Fruit fly (Drosophila melanogaster) whole organism, embryonic: Measurements from ENCODE around the gene CG43218.
A peak's percentile ranks its signal among the peaks of the same experiment; 100 is the strongest.

Source experiments
- Adf1 ChIP-seq: fragments of 200-800 bp; sonication (Bioruptor generic); IDR thresholded peaks from 2 replicates; pipeline ENCODE4 v1.3.6; 2022; ENCODE audit warnings: missing biosample characterization, missing genetic modification characterization
- Asciz ChIP-seq: fragments of 200-800 bp; sonication (Bioruptor generic); optimal IDR thresholded peaks from 2 replicates; lab custom pipeline; 2017; ENCODE audit warnings: missing biosample characterization, mild to moderate bottlenecking, missing genetic modification characterization, missing genetic modification reagents
- Bgb ChIP-seq: fragments of 200-800 bp; sonication (Bioruptor generic); IDR thresholded peaks from 2 replicates; pipeline ENCODE4 v1.3.6; 2022; ENCODE audit warnings: missing biosample characterization, missing genetic modification characterization; ENCODE audit not compliant: partially characterized antibody
- CG11504 ChIP-seq: fragments of 200-800 bp; sonication (Bioruptor generic); optimal IDR thresholded peaks from 3 replicates; lab custom pipeline; 2019; ENCODE audit warnings: missing biosample characterization, mild to moderate bottlenecking, missing genetic modification characterization, moderate library complexity
- CG13123 ChIP-seq: fragments of 200-800 bp; sonication (Bioruptor generic); optimal IDR thresholded peaks from 2 replicates; lab custom pipeline; 2016; ENCODE audit warnings: missing biosample characterization, missing genetic modification characterization
- CG13296 ChIP-seq: fragments of 200-800 bp; sonication (Bioruptor generic); optimal IDR thresholded peaks from 3 replicates; lab custom pipeline; 2018; ENCODE audit warnings: missing biosample characterization, mild to moderate bottlenecking, missing genetic modification characterization
- CG13894 ChIP-seq: fragments of 200-800 bp; sonication (Bioruptor generic); optimal IDR thresholded peaks from 3 replicates; lab custom pipeline; 2018; ENCODE audit warnings: missing biosample characterization, mild to moderate bottlenecking, missing genetic modification characterization, moderate library complexity
- CG14050 ChIP-seq: fragments of 200-800 bp; sonication (Bioruptor generic); IDR thresholded peaks from 3 replicates; pipeline ENCODE4 v1.3.6; 2022; ENCODE audit warnings: missing biosample characterization, missing genetic modification characterization
- CG2116 ChIP-seq: fragments of 200-800 bp; sonication (Bioruptor generic); optimal IDR thresholded peaks from 3 replicates; lab custom pipeline; 2018; ENCODE audit warnings: missing biosample characterization, mild to moderate bottlenecking, missing genetic modification characterization
- CG2129 ChIP-seq: fragments of 200-800 bp; sonication (Bioruptor generic); IDR thresholded peaks from 2 replicates; pipeline ENCODE4 v1.3.6; 2022; ENCODE audit warnings: missing biosample characterization, missing genetic modification characterization; ENCODE audit not compliant: partially characterized antibody
- CG2875 ChIP-seq: fragments of 200-800 bp; sonication (Bioruptor generic); optimal IDR thresholded peaks from 2 replicates; lab custom pipeline; 2017; ENCODE audit warnings: missing biosample characterization, mild to moderate bottlenecking, missing genetic modification characterization, missing genetic modification reagents
- CG3065 ChIP-seq: fragments of 200-800 bp; sonication (Bioruptor generic); optimal IDR thresholded peaks from 2 replicates; lab custom pipeline; 2016; ENCODE audit warnings: missing biosample characterization, missing genetic modification characterization
- CG6272 ChIP-seq: fragments of 200-800 bp; sonication (Bioruptor generic); IDR thresholded peaks from 2 replicates; pipeline ENCODE4 v1.3.6; 2022; ENCODE audit warnings: missing biosample characterization, missing genetic modification characterization
- CG8388 ChIP-seq: fragments of 200-800 bp; sonication (Bioruptor generic); optimal IDR thresholded peaks from 2 replicates; lab custom pipeline; 2019; ENCODE audit warnings: missing biosample characterization, mild to moderate bottlenecking, missing genetic modification characterization, moderate library complexity
- CG8478 ChIP-seq: fragments of >200 bp; optimal IDR thresholded peaks from 2 replicates; lab custom pipeline; 2018
- HHEX ChIP-seq: fragments of 200-800 bp; sonication (Bioruptor generic); optimal IDR thresholded peaks from 3 replicates; lab custom pipeline; 2017; ENCODE audit warnings: missing biosample characterization, mild to moderate bottlenecking, missing genetic modification characterization, missing genetic modification reagents
- HLHmδ ChIP-seq: fragments of 200-800 bp; sonication (Bioruptor generic); optimal IDR thresholded peaks from 2 replicates; lab custom pipeline; 2018; ENCODE audit warnings: missing biosample characterization, mild to moderate bottlenecking, missing genetic modification characterization, moderate library complexity
- Hmx ChIP-seq: fragments of 200-800 bp; sonication (Bioruptor generic); optimal IDR thresholded peaks from 2 replicates; lab custom pipeline; 2016; ENCODE audit warnings: missing biosample characterization, missing genetic modification characterization
- Mrtf ChIP-seq: fragments of 200-800 bp; sonication (Bioruptor generic); IDR thresholded peaks from 3 replicates; pipeline ENCODE4 v1.3.6; 2022; ENCODE audit warnings: missing biosample characterization, missing genetic modification characterization
- Nf-YB ChIP-seq: fragments of 200-800 bp; sonication (Bioruptor generic); optimal IDR thresholded peaks from 3 replicates; lab custom pipeline; 2019; ENCODE audit warnings: missing biosample characterization, mild to moderate bottlenecking, missing genetic modification characterization, moderate library complexity
- Rx ChIP-seq: fragments of 200-800 bp; sonication (Bioruptor generic); IDR thresholded peaks from 2 replicates; pipeline ENCODE4 v1.3.6; 2022; ENCODE audit warnings: missing biosample characterization, missing genetic modification characterization
- Six4 ChIP-seq: fragments of 200-800 bp; sonication (Bioruptor generic); optimal IDR thresholded peaks from 2 replicates; lab custom pipeline; 2016; ENCODE audit warnings: missing biosample characterization, missing genetic modification characterization
- YL-1 ChIP-seq: fragments of 200-800 bp; sonication (Bioruptor generic); optimal IDR thresholded peaks from 3 replicates; lab custom pipeline; 2017; ENCODE audit warnings: missing biosample characterization, mild to moderate bottlenecking, missing genetic modification characterization
- abd-A ChIP-seq: fragments of 200-800 bp; sonication (Bioruptor generic); optimal IDR thresholded peaks from 3 replicates; lab custom pipeline; 2019; ENCODE audit warnings: missing biosample characterization, mild to moderate bottlenecking, missing genetic modification characterization, moderate library complexity
- bab2 ChIP-seq: fragments of 200-800 bp; sonication (Bioruptor generic); optimal IDR thresholded peaks from 2 replicates; lab custom pipeline; 2016; ENCODE audit warnings: missing biosample characterization, missing genetic modification characterization
- cato ChIP-seq: fragments of 200-800 bp; sonication (Bioruptor generic); optimal IDR thresholded peaks from 2 replicates; lab custom pipeline; 2016; ENCODE audit warnings: missing biosample characterization, missing genetic modification characterization, borderline replicate concordance
- chinmo ChIP-seq: fragments of 200-800 bp; sonication (Bioruptor generic); IDR thresholded peaks from 4 replicates; pipeline ENCODE4 v1.3.6; 2022; ENCODE audit warnings: missing biosample characterization, missing genetic modification characterization; ENCODE audit not compliant: partially characterized antibody
- ems ChIP-seq: fragments of 200-800 bp; sonication (Bioruptor generic); optimal IDR thresholded peaks from 3 replicates; lab custom pipeline; 2016; ENCODE audit warnings: missing biosample characterization, missing genetic modification characterization
- en ChIP-seq: fragments of 200-800 bp; sonication (Bioruptor generic); optimal IDR thresholded peaks from 2 replicates; lab custom pipeline; 2016; ENCODE audit warnings: missing biosample characterization, missing genetic modification characterization
- her ChIP-seq: fragments of 200-800 bp; sonication (Bioruptor generic); optimal IDR thresholded peaks from 2 replicates; lab custom pipeline; 2016; ENCODE audit warnings: missing biosample characterization, missing genetic modification characterization
- kni ChIP-seq: fragments of 200-800 bp; sonication (Bioruptor generic); optimal IDR thresholded peaks from 3 replicates; lab custom pipeline; 2017; ENCODE audit warnings: mild to moderate bottlenecking, missing biosample characterization, missing genetic modification reagents, missing genetic modification characterization
- nerfin-2 ChIP-seq: fragments of 200-800 bp; sonication (Bioruptor generic); IDR thresholded peaks from 2 replicates; pipeline ENCODE4 v1.3.6; 2022; ENCODE audit warnings: missing biosample characterization, missing genetic modification characterization; ENCODE audit not compliant: partially characterized antibody
- pfk ChIP-seq: fragments of 200-800 bp; sonication (Bioruptor generic); optimal IDR thresholded peaks from 2 replicates; lab custom pipeline; 2018; ENCODE audit warnings: missing biosample characterization, mild to moderate bottlenecking, missing genetic modification characterization, moderate library complexity
- sens ChIP-seq: fragments of 200-800 bp; sonication (Bioruptor generic); peaks from one replicate; lab custom pipeline; 2016; ENCODE audit warnings: missing biosample characterization, missing genetic modification characterization
- sisA ChIP-seq: fragments of 200-800 bp; sonication (Bioruptor generic); IDR thresholded peaks from 2 replicates; pipeline ENCODE4 v1.3.6; 2022; ENCODE audit warnings: missing biosample characterization, missing genetic modification characterization
- tin ChIP-seq: fragments of 200-800 bp; sonication (Bioruptor generic); optimal IDR thresholded peaks from 3 replicates; lab custom pipeline; 2016; ENCODE audit warnings: missing biosample characterization, missing genetic modification characterization
- twi ChIP-seq: fragments of 200-800 bp; optimal IDR thresholded peaks from 2 replicates; lab custom pipeline; 2019; ENCODE audit warnings: missing biosample characterization, mild to moderate bottlenecking, missing genetic modification characterization, moderate library complexity
- unc-4 ChIP-seq: fragments of 200-800 bp; sonication (Bioruptor generic); IDR thresholded peaks from 2 replicates; pipeline ENCODE4 v1.3.6; 2022; ENCODE audit warnings: missing biosample characterization, missing genetic modification characterization; ENCODE audit not compliant: partially characterized antibody
- vvl ChIP-seq: fragments of 200-800 bp; sonication (Bioruptor generic); IDR thresholded peaks from 2 replicates; pipeline ENCODE4 v1.3.6; 2022; ENCODE audit warnings: missing biosample characterization, missing genetic modification characterization

CG43218 gene

dm6 chr3L:21294202-21294601, 36.4 kb downstream of the CG43218 start, which contains the start of gene Cpr78Cb (continued):
- TF ChIP-seq CG13123 (GFP tag; lab: Kevin White, UChicago): no peak
- TF ChIP-seq abd-A (tag; lab: Kevin White, UChicago): peak; percentile 80
- no peak for TF ChIP-seq CG14050 (GFP tag; lab: Robert Waterston, UW)
- no peak for TF ChIP-seq pfk (GFP tag; lab: Kevin White, UChicago)
- TF ChIP-seq chinmo (GFP tag; lab: Robert Waterston, UW): 0 out of 4 replicates have a peak, but pooled peaks have one; percentile 6
- TF ChIP-seq her: no peak
- peak; percentile 65; the same call in 1 of the 2 replicates for TF ChIP-seq vvl (GFP tag; lab: Robert Waterston, UW)
- no peak for TF ChIP-seq CG6272 (GFP tag; lab: Robert Waterston, UW)
- no peak for TF ChIP-seq CG11504 (tag; lab: Kevin White, UChicago)
- TF ChIP-seq ems (GFP tag; lab: Kevin White, UChicago): no peak
- TF ChIP-seq Rx (GFP tag; lab: Robert Waterston, UW): no peak
- TF ChIP-seq CG2875 (GFP tag; lab: Kevin White, UChicago): no peak
- no peak for TF ChIP-seq Bgb (GFP tag; lab: Robert Waterston, UW)
- no peak for TF ChIP-seq Hmx (GFP tag; lab: Kevin White, UChicago)
- no peak for TF ChIP-seq nerfin-2 (GFP tag; lab: Robert Waterston, UW)
- TF ChIP-seq Adf1 (GFP tag; lab: Robert Waterston, UW): no peak
- no peak for TF ChIP-seq tin
- TF ChIP-seq Six4: no peak
- TF ChIP-seq CG8388 (GFP tag; lab: Kevin White, UChicago): no peak
- no peak for TF ChIP-seq unc-4 (GFP tag; lab: Robert Waterston, UW)
- no peak for TF ChIP-seq twi (tag; lab: Kevin White, UChicago)
- no peak for TF ChIP-seq HLHmδ (GFP tag; lab: Kevin White, UChicago)
- TF ChIP-seq CG2129 (GFP tag; lab: Robert Waterston, UW): no peak
- TF ChIP-seq CG2116 (GFP tag; lab: Kevin White, UChicago): no peak
- TF ChIP-seq Mrtf: no peak
- TF ChIP-seq CG13296: no peak
- peak; percentile 22 for TF ChIP-seq CG13894 (tag; lab: Kevin White, UChicago)
- TF ChIP-seq en (GFP tag; lab: Kevin White, UChicago): no peak

DNA sequence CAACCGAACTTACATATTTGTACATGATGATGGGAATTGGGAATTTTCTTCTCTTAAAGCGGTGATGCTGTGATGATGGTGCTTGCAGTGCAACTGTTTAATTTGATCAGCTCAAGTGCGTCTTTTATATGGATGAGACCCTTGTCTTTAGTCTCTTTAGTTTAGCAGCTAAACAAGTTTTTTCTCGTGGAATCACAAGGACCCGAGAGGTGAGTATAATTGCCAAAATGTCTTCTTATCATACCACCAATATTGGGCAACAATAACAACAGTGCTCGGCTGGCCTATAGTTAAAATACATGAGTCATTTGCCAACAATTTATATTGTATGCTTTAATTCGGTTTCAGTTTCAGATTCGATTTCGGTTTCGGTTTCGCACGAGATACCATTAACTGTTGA, 39.9 kb downstream of the CG43218 start, which contains the start of gene Edg78E:
Gene Edg78E, minus strand, starts transcription at position 101 of the 400 bp plus-strand sequence.
- TF ChIP-seq CG8478 (lab: Kevin White, UChicago) (no peak), CG3065 (GFP tag; lab: Kevin White, UChicago) (no peak), bab2 (GFP tag; lab: Kevin White, UChicago) (no peak), Nf-YB (no peak), cato (no peak), Asciz (no peak)

dm6 chr3L:21298375-21298774, 40.6 kb downstream of the CG43218 start, which contains the start of gene CG43702:
CG43702 (plus strand) TSS chr3L:21298675.
- TF ChIP-seq sens (GFP tag; lab: Kevin White, UChicago) (peak; percentile 22), HHEX (GFP tag; lab: Kevin White, UChicago) (no peak), vvl (GFP tag; lab: Robert Waterston, UW) (no peak), YL-1 (no peak), sisA (GFP tag; lab: Robert Waterston, UW) (no peak), kni (GFP tag; lab: Kevin White, UChicago) (no peak)
